Worm (Caenorhabditis elegans) whole organism, young adult: Measurements from ENCODE around the gene aps-1.

Source experiments
- B0019.2 ChIP-seq: fragments of 200-800 bp; sonication (Bioruptor generic); conservative IDR thresholded peaks from 2 replicates; pipeline ENCODE4 v1.3.6; 2022; ENCODE audit warnings: missing genetic modification reagents, missing genetic modification characterization, missing compliant biosample characterization
- B0035.1 ChIP-seq: sonication (generic microtip); optimal IDR thresholded peaks from 2 replicates; lab custom pipeline; 2016; ENCODE audit warnings: missing genetic modification characterization, mild to moderate bottlenecking, missing compliant biosample characterization, missing genotype, missing genetic modification reagents
- C17E4.6 ChIP-seq: fragments of 200-800 bp; sonication (Bioruptor generic); IDR thresholded peaks from 2 replicates; pipeline ENCODE4 v1.3.6; 2022; ENCODE audit warnings: missing genetic modification reagents, missing genetic modification characterization, missing compliant biosample characterization
- D2030.7 ChIP-seq: fragments of 200-800 bp; sonication (Bioruptor generic); IDR thresholded peaks from 2 replicates; pipeline ENCODE4 v1.3.6; 2022; ENCODE audit warnings: missing genetic modification reagents, missing genetic modification characterization, missing compliant biosample characterization
- F33H1.4 ChIP-seq: fragments of 200-800 bp; sonication (Bioruptor generic); IDR thresholded peaks from 2 replicates; pipeline ENCODE4 v1.3.6; 2022; ENCODE audit warnings: missing genetic modification reagents, missing genetic modification characterization, missing compliant biosample characterization
- F37B4.10 ChIP-seq: fragments of 200-800 bp; sonication (Bioruptor generic); IDR thresholded peaks from 2 replicates; pipeline ENCODE4 v1.3.6; 2022; ENCODE audit warnings: missing genetic modification characterization, missing compliant biosample characterization
- F39B2.1 ChIP-seq: fragments of 200-800 bp; sonication (Bioruptor generic); IDR thresholded peaks from 2 replicates; pipeline ENCODE4 v1.3.6; 2022; ENCODE audit warnings: missing genetic modification reagents, missing genetic modification characterization, missing compliant biosample characterization
- F52B5.7 ChIP-seq: sonication (generic microtip); optimal IDR thresholded peaks from 2 replicates; lab custom pipeline; 2016; ENCODE audit warnings: mild to moderate bottlenecking, missing genetic modification characterization, missing compliant biosample characterization
- F55B11.4 ChIP-seq: sonication (generic microtip); optimal IDR thresholded peaks from 2 replicates; lab custom pipeline; 2016; ENCODE audit warnings: missing compliant biosample characterization, missing genetic modification characterization, borderline replicate concordance; ENCODE audit not compliant: insufficient read depth
- F57A8.1 ChIP-seq: fragments of 200-800 bp; sonication (Bioruptor generic); optimal IDR thresholded peaks from 2 replicates; lab custom pipeline; 2018; ENCODE audit warnings: mild to moderate bottlenecking, missing genetic modification characterization, moderate library complexity, missing compliant biosample characterization
- F57C9.4 ChIP-seq: sonication (generic microtip); optimal IDR thresholded peaks from 2 replicates; lab custom pipeline; 2017; ENCODE audit warnings: mild to moderate bottlenecking, missing genetic modification characterization, missing compliant biosample characterization
- K12H6.12 ChIP-seq: fragments of 200-800 bp; sonication (Bioruptor generic); optimal IDR thresholded peaks from 2 replicates; lab custom pipeline; 2018; ENCODE audit warnings: mild to moderate bottlenecking, missing genetic modification characterization, missing compliant biosample characterization
- Y95B8A.8 ChIP-seq: fragments of 200-800 bp; sonication (Bioruptor generic); IDR thresholded peaks from 2 replicates; pipeline ENCODE4 v1.3.6; 2022; ENCODE audit warnings: missing genetic modification reagents, missing genetic modification characterization, missing compliant biosample characterization
- aptf-2 ChIP-seq: fragments of 200-800 bp; sonication (Bioruptor generic); conservative IDR thresholded peaks from 2 replicates; pipeline ENCODE4 v1.3.6; 2022; ENCODE audit warnings: missing genetic modification reagents, missing genetic modification characterization, missing compliant biosample characterization
- aptf-3 ChIP-seq: fragments of 200-800 bp; sonication (Bioruptor generic); IDR thresholded peaks from 2 replicates; pipeline ENCODE4 v1.3.6; 2022; ENCODE audit warnings: missing genetic modification characterization, missing compliant biosample characterization
- attf-3 ChIP-seq: fragments of 200-800 bp; sonication (Bioruptor generic); conservative IDR thresholded peaks from 2 replicates; pipeline ENCODE4 v1.3.6; 2022; ENCODE audit warnings: missing genetic modification reagents, missing genetic modification characterization, missing compliant biosample characterization
- ceh-27 ChIP-seq: fragments of 200-800 bp; sonication (Bioruptor generic); optimal IDR thresholded peaks from 2 replicates; lab custom pipeline; 2018; ENCODE audit warnings: mild to moderate bottlenecking, missing genetic modification characterization, moderate library complexity, missing compliant biosample characterization
- ceh-79 ChIP-seq: sonication (generic microtip); optimal IDR thresholded peaks from 2 replicates; lab custom pipeline; 2017; ENCODE audit warnings: mild to moderate bottlenecking, missing genetic modification characterization, missing compliant biosample characterization
- efl-1 ChIP-seq: fragments of 150-350 bp; optimal IDR thresholded peaks from 2 replicates; lab custom pipeline; 2014; ENCODE audit warnings: missing biosample characterization, missing genetic modification reagents, missing genetic modification characterization
- him-1 ChIP-seq: sonication (generic microtip); optimal IDR thresholded peaks from 2 replicates; lab custom pipeline; 2016; ENCODE audit warnings: missing genotype, missing genetic modification reagents, missing genetic modification characterization, missing compliant biosample characterization
- hmg-20 ChIP-seq: fragments of 200-800 bp; sonication (Bioruptor generic); IDR thresholded peaks from 2 replicates; pipeline ENCODE4 v1.3.6; 2022; ENCODE audit warnings: missing genetic modification reagents, missing genetic modification characterization, missing compliant biosample characterization
- let-607 ChIP-seq, 2 experiments: fragments of 200-800 bp in 1 of 2; sonication (Bioruptor generic) in 1 of 2; sonication (generic microtip) in 1 of 2; optimal IDR thresholded peaks; 2 replicates each; lab custom pipeline; 2016 to 2018; ENCODE audit warnings: mild to moderate bottlenecking in 2 of 2, missing compliant biosample characterization in 2 of 2, missing genetic modification characterization in 2 of 2, moderate library complexity in 2 of 2, missing genotype in 1 of 2
- lin-40 ChIP-seq: sonication (generic microtip); optimal IDR thresholded peaks from 2 replicates; lab custom pipeline; 2016; ENCODE audit warnings: missing genetic modification characterization, mild to moderate bottlenecking, missing compliant biosample characterization, missing genotype, missing genetic modification reagents
- lin-54 ChIP-seq: fragments of 200-800 bp; sonication (Bioruptor generic); optimal IDR thresholded peaks from 2 replicates; lab custom pipeline; 2018; ENCODE audit warnings: mild to moderate bottlenecking, missing genetic modification characterization, missing compliant biosample characterization
- lsl-1 ChIP-seq: fragments of 200-800 bp; sonication (Bioruptor generic); optimal IDR thresholded peaks from 2 replicates; lab custom pipeline; 2018; ENCODE audit warnings: mild to moderate bottlenecking, missing genetic modification characterization, moderate library complexity, missing compliant biosample characterization
- lsy-27 ChIP-seq: sonication (generic microtip); optimal IDR thresholded peaks from 2 replicates; lab custom pipeline; 2017; ENCODE audit warnings: missing genetic modification characterization, mild to moderate bottlenecking, missing compliant biosample characterization, antibody characterized with exemption, missing genotype, borderline replicate concordance; ENCODE audit not compliant: insufficient read depth
- mxl-1 ChIP-seq: sonication (generic microtip); optimal IDR thresholded peaks from 2 replicates; lab custom pipeline; 2016; ENCODE audit warnings: missing genetic modification characterization, missing compliant biosample characterization
- nfya-1 ChIP-seq: sonication (generic microtip); optimal IDR thresholded peaks from 2 replicates; lab custom pipeline; 2017; ENCODE audit warnings: antibody characterized with exemption, missing compliant biosample characterization, missing genetic modification characterization, borderline replicate concordance; ENCODE audit not compliant: insufficient read depth
- nhr-179 ChIP-seq: sonication (generic microtip); optimal IDR thresholded peaks from 2 replicates; lab custom pipeline; 2016; ENCODE audit warnings: mild to moderate bottlenecking, missing genetic modification characterization, missing compliant biosample characterization
- pbrm-1 ChIP-seq: fragments of 200-800 bp; sonication (Bioruptor generic); IDR thresholded peaks from 2 replicates; pipeline ENCODE4 v1.3.6; 2022; ENCODE audit warnings: missing genetic modification reagents, missing genetic modification characterization, missing compliant biosample characterization
- snpc-1.1 ChIP-seq: sonication (generic microtip); optimal IDR thresholded peaks from 2 replicates; lab custom pipeline; 2017; ENCODE audit warnings: missing genetic modification characterization, mild to moderate bottlenecking, missing compliant biosample characterization, antibody characterized with exemption, moderate library complexity, missing genotype, missing genetic modification reagents; ENCODE audit not compliant: insufficient read depth
- snpc-1.3 ChIP-seq: sonication (generic microtip); optimal IDR thresholded peaks from 2 replicates; lab custom pipeline; 2017; ENCODE audit warnings: missing genetic modification characterization, mild to moderate bottlenecking, missing compliant biosample characterization, antibody characterized with exemption, moderate library complexity, missing genotype, missing genetic modification reagents; ENCODE audit not compliant: insufficient read depth
- tbx-9 ChIP-seq: sonication (generic microtip); optimal IDR thresholded peaks from 2 replicates; lab custom pipeline; 2016; ENCODE audit warnings: borderline replicate concordance, missing genetic modification characterization, inconsistent platforms, missing compliant biosample characterization
- zfh-2 ChIP-seq: fragments of 200-800 bp; sonication (Bioruptor generic); conservative IDR thresholded peaks from 2 replicates; pipeline ENCODE4 v1.3.6; 2022; ENCODE audit warnings: missing genetic modification reagents, missing genetic modification characterization, missing compliant biosample characterization
- ztf-22 ChIP-seq: fragments of 200-800 bp; sonication (Bioruptor generic); optimal IDR thresholded peaks from 2 replicates; lab custom pipeline; 2018; ENCODE audit warnings: mild to moderate bottlenecking, missing genetic modification characterization, moderate library complexity, missing compliant biosample characterization
- ztf-6 ChIP-seq: fragments of 200-800 bp; sonication (Bioruptor generic); IDR thresholded peaks from 2 replicates; pipeline ENCODE4 v1.3.6; 2022; ENCODE audit warnings: missing genetic modification reagents, missing genetic modification characterization, missing compliant biosample characterization

Gene aps-1

ce11 chrV:5986755-5987154 is 31.0 kb upstream of the aps-1 start, which contains the start of gene C10F3.7:
C10F3.7 (minus strand) TSS chrV:5986855.
- TF ChIP-seq ceh-79 (tag; lab: Kevin White, UChicago) (no peak), B0019.2 (GFP tag; lab: Robert Waterston, UW) (no peak), K12H6.12 (tag; lab: Kevin White, UChicago) (no peak), F39B2.1 (GFP tag; lab: Robert Waterston, UW) (no peak), attf-3 (no peak), lin-40 (tag; lab: Kevin White, UChicago) (no peak), F55B11.4 (tag; lab: Kevin White, UChicago) (no peak), ztf-6 (GFP tag; lab: Robert Waterston, UW) (no peak), him-1 (tag; lab: Kevin White, UChicago) (no peak), aptf-3 (GFP tag; lab: Robert Waterston, UW) (no peak), lin-54 (GFP tag; lab: Kevin White, UChicago) (no peak), F57A8.1 (GFP tag; lab: Kevin White, UChicago) (no peak), F57C9.4 (tag; lab: Kevin White, UChicago) (no peak), D2030.7 (GFP tag; lab: Robert Waterston, UW) (no peak), hmg-20 (GFP tag; lab: Robert Waterston, UW) (no peak), nhr-179 (no peak), C17E4.6 (no peak), lsl-1 (GFP tag; lab: Kevin White, UChicago) (no peak), ztf-22 (GFP tag; lab: Kevin White, UChicago) (no peak), Y95B8A.8 (GFP tag; lab: Robert Waterston, UW) (no peak)

- TF ChIP-seq pbrm-1 (GFP tag; lab: Robert Waterston, UW) (no peak), C17E4.6 (no peak), F57C9.4 (tag; lab: Kevin White, UChicago) (no peak), zfh-2 (GFP tag; lab: Robert Waterston, UW) (no peak), snpc-1.3 (tag; lab: Kevin White, UChicago) (no peak), ceh-27 (GFP tag; lab: Kevin White, UChicago) (no peak), F37B4.10 (GFP tag; lab: Robert Waterston, UW) (no peak), mxl-1 (tag; lab: Kevin White, UChicago) (no peak), nfya-1 (no peak), snpc-1.1 (tag; lab: Kevin White, UChicago) (no peak), B0035.1 (tag; lab: Kevin White, UChicago) (no peak), let-607 (tag; optimal IDR thresholded peaks at IDR 0.05; lab: Kevin White, UChicago) (no peak), F33H1.4 (GFP tag; lab: Robert Waterston, UW) (no peak), tbx-9 (tag; lab: Kevin White, UChicago) (no peak), efl-1 (no peak), lsy-27 (tag; lab: Kevin White, UChicago) (no peak), aptf-2 (no peak), F52B5.7 (tag; lab: Kevin White, UChicago) (no peak)
Measured at ce11 chrV:5990383-5990782, 27.4 kb upstream of the aps-1 start, which contains the start of gene fut-8. fut-8 (minus strand) TSS chrV:5990483.
